Worm (Caenorhabditis elegans) whole organism, young adult: ENCODE measurements around the gene gsr-1.

ENCODE experiments used
- B0019.2 ChIP-seq: fragments of 200-800 bp; sonication (Bioruptor generic); conservative IDR thresholded peaks from 2 replicates; pipeline ENCODE4 v1.3.6; 2022; ENCODE audit warnings: missing genetic modification reagents, missing genetic modification characterization, missing compliant biosample characterization
- T07F8.4 ChIP-seq: sonication (generic microtip); optimal IDR thresholded peaks from 2 replicates; lab custom pipeline; 2016; ENCODE audit warnings: mild to moderate bottlenecking, missing genetic modification characterization, moderate library complexity, missing compliant biosample characterization
- Y95B8A.8 ChIP-seq: fragments of 200-800 bp; sonication (Bioruptor generic); IDR thresholded peaks from 2 replicates; pipeline ENCODE4 v1.3.6; 2022; ENCODE audit warnings: missing genetic modification reagents, missing genetic modification characterization, missing compliant biosample characterization
- akir-1 ChIP-seq: fragments of 200-800 bp; sonication (Bioruptor generic); optimal IDR thresholded peaks from 2 replicates; lab custom pipeline; 2018; ENCODE audit warnings: mild to moderate bottlenecking, missing genetic modification characterization, moderate library complexity, missing compliant biosample characterization
- ama-1 ChIP-seq, 3 experiments: fragments of 150-350 bp in 1 of 3; sonication (generic microtip) in 2 of 3; optimal IDR thresholded peaks; 2 replicates each; lab custom pipeline; 2014 to 2018; ENCODE audit warnings: missing biosample characterization in 2 of 3, missing genetic modification characterization in 2 of 3, missing genetic modification reagents in 2 of 3
- bed-2 ChIP-seq: fragments of 200-800 bp; sonication (Bioruptor generic); IDR thresholded peaks from 2 replicates; pipeline ENCODE4 v1.3.6; 2022; ENCODE audit warnings: missing genetic modification reagents, missing genetic modification characterization, missing compliant biosample characterization
- him-1 ChIP-seq: sonication (generic microtip); optimal IDR thresholded peaks from 2 replicates; lab custom pipeline; 2016; ENCODE audit warnings: missing genotype, missing genetic modification reagents, missing genetic modification characterization, missing compliant biosample characterization
- madf-6 ChIP-seq: fragments of 200-800 bp; sonication (Bioruptor generic); IDR thresholded peaks from 2 replicates; pipeline ENCODE4 v1.3.6; 2022; ENCODE audit warnings: missing genetic modification reagents, missing genetic modification characterization, missing compliant biosample characterization
- pbrm-1 ChIP-seq: fragments of 200-800 bp; sonication (Bioruptor generic); IDR thresholded peaks from 2 replicates; pipeline ENCODE4 v1.3.6; 2022; ENCODE audit warnings: missing genetic modification reagents, missing genetic modification characterization, missing compliant biosample characterization
- pha-4 ChIP-seq: fragments of 150-350 bp; sonication (generic microtip); optimal IDR thresholded peaks from 2 replicates; lab custom pipeline; 2014; ENCODE audit warnings: missing biosample characterization, missing genetic modification reagents, missing genetic modification characterization
- rec-8 ChIP-seq, 2 experiments: sonication (generic microtip); optimal IDR thresholded peaks; 2 replicates each; lab custom pipeline; 2016; ENCODE audit warnings: mild to moderate bottlenecking in 2 of 2, missing genetic modification characterization in 2 of 2, missing genetic modification reagents in 2 of 2, missing genotype in 2 of 2, missing biosample characterization in 1 of 2, missing compliant biosample characterization in 1 of 2, moderate library complexity in 1 of 2
- snpc-4 ChIP-seq, 5 experiments: fragments of 150-350 bp in 1 of 5; sonication (generic microtip) in 4 of 5; optimal IDR thresholded peaks; 2 replicates each; lab custom pipeline; 2014 to 2018; ENCODE audit warnings: missing genetic modification characterization in 5 of 5, missing biosample characterization in 3 of 5, antibody characterized with exemption in 2 of 5, mild to moderate bottlenecking in 2 of 5, missing compliant biosample characterization in 2 of 5, missing genotype in 2 of 5, moderate library complexity in 2 of 5, missing genetic modification reagents in 1 of 5
- somi-1 ChIP-seq: fragments of 200-800 bp; sonication (Bioruptor generic); optimal IDR thresholded peaks from 2 replicates; lab custom pipeline; 2018; ENCODE audit warnings: mild to moderate bottlenecking, missing genetic modification characterization, missing compliant biosample characterization

ce11 chrIII:3637251-3637989, 13.3 kb upstream of the gsr-1 start:
- TF ChIP-seq him-1 (tag; lab: Kevin White, UChicago) (no peak), T07F8.4 (tag; lab: Kevin White, UChicago) (no peak), madf-6 (GFP tag; lab: Robert Waterston, UW) (no peak), ama-1 (optimal IDR thresholded peaks at IDR 0.05; lab: Kevin White, UChicago) (no peak), ama-1 (GFP tag; optimal IDR thresholded peaks at IDR 0.05; lab: Kevin White, UChicago) (no peak), snpc-4 (GFP tag; optimal IDR thresholded peaks at IDR 0.05; lab: Kevin White, UChicago) (no peak), snpc-4 (tag; optimal IDR thresholded peaks at IDR 0.05; lab: Kevin White, UChicago) (no peak), somi-1 (no peak), bed-2 (GFP tag; lab: Robert Waterston, UW) (no peak), pha-4 (tag; lab: Kevin White, UChicago) (no peak), rec-8 (tag; optimal IDR thresholded peaks at IDR 0.05; lab: Kevin White, UChicago) (no peak), akir-1 (no peak), Y95B8A.8 (no peak), pbrm-1 (no peak), B0019.2 (no peak)
